Fruit fly (Drosophila melanogaster) whole organism: ENCODE results near the gene CG2116.

Experiments
- CG8478 ChIP-seq: fragments of >200 bp; optimal IDR thresholded peaks from 2 replicates; lab custom pipeline; 2018; ENCODE audit warnings: inconsistent platforms
- Dll ChIP-seq: fragments of >200 bp; optimal IDR thresholded peaks from 2 replicates; lab custom pipeline; 2017
- pan ChIP-seq: fragments of >200 bp; optimal IDR thresholded peaks from 2 replicates; lab custom pipeline; 2017
- psq ChIP-seq: fragments of >200 bp; optimal IDR thresholded peaks from 2 replicates; lab custom pipeline; 2017
- usp ChIP-seq: fragments of >200 bp; optimal IDR thresholded peaks from 2 replicates; lab custom pipeline; 2017; ENCODE audit warnings: missing biosample characterization, missing genetic modification characterization, mixed read lengths

DNA sequence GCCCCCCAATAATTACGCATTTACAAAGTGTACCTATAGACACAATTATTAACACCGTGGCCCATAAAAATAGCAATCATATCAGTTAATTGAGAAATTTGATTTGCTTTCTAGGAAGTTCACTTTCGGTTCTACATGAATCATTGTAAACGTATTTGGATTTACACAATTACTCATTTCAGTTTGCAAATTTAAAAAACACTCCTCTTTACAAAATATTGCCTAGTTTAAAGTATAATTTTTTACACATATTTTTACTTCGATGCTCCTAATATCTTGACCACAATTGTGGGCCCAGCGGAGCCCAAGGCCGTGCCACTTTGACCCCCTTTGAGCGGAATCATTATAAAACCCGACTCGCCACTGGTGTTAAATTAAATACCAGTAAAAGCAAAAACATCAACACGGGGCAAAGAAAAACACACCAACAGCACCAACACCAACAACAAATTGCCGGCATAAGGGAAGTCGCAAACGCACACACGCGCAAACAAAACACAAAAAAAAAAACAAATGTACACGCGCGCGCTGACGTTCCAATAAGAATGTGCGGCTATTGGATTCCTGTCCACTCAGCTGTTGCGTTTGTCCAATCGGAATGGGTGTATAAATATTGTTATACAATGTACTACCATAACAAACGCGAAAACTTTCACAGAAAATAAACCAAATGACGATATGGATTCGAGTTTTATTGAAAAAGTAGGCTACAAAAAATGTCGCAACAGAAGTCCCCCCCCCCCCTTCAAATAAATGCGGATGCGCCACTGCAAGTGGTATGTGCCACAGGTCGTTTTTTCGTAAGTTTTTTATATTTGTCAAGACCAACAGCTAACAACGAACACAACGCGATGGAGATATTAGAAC, 14.9 kb upstream of the CG2116 start:
- TF ChIP-seq CG8478 (no peak), psq (lab: Kevin White, UChicago) (no peak), usp (GFP tag; lab: Kevin White, UChicago) (no peak), pan (no peak), Dll (lab: Kevin White, UChicago) (no peak)
